Worm (Caenorhabditis elegans): ENCODE data around the gene F32A5.4.

F32A5.4 gene

ce11 chrII:7211280-7211679 is 17.7 kb upstream of the F32A5.4 start, which contains the start of gene E04F6.8:
Gene E04F6.8, minus strand, starts transcription at chrII:7211380.
- no peak for TF ChIP-seq snpc-4 (tag; optimal IDR thresholded peaks at IDR 0.05)
- no peak for TF ChIP-seq nhr-76 (tag; optimal IDR thresholded peaks at IDR 0.05)

DNA sequence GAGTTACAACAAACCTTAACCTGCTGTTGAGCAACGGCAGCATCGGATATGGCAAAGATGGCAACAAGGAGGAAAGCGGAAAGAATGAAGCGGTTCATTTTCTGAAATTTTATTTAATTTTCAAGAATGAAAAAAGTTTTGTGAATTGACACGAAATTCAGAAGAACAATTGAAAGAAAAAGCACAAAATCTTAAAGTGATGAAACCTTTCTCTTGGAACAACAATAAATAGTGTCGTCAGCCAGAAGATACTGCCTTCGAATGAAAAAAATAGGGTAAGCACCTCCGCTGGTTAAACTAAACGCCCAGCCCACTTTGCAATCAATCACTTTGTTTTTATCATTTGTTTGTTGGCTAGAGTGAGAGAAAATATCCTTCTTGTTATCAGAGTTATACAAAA is 16.9 kb upstream of the F32A5.4 start, which contains the start of gene E04F6.9:
Gene E04F6.9, minus strand, starts transcription at position 101 of the 400 bp plus-strand sequence.
- TF ChIP-seq lin-32 (GFP tag; optimal IDR thresholded peaks at IDR 0.05) (no peak), mep-1 (tag; optimal IDR thresholded peaks at IDR 0.05) (no peak), ham-2 (GFP tag; optimal IDR thresholded peaks at IDR 0.05) (no peak), mls-2 (tag; optimal IDR thresholded peaks at IDR 0.05) (no peak), sptf-1 (tag; optimal IDR thresholded peaks at IDR 0.05) (no peak), mab-5 (tag; optimal IDR thresholded peaks at IDR 0.05) (no peak)

- TF ChIP-seq ztf-11 (tag; optimal IDR thresholded peaks at IDR 0.05) (no peak), ceh-43 (GFP tag; optimal IDR thresholded peaks at IDR 0.05) (no peak), sptf-1 (tag; optimal IDR thresholded peaks at IDR 0.05) (no peak), nhr-12 (tag; optimal IDR thresholded peaks at IDR 0.05) (no peak), cnd-1 (tag; optimal IDR thresholded peaks at IDR 0.05) (no peak)
These were observed 11.9 kb upstream of the F32A5.4 start, which contains the start of gene E04F6.10 for ce11 chrII:7217047-7217446. Gene E04F6.10, minus strand, starts transcription at chrII:7217147.

ce11 chrII:7224074-7224473 is 4.9 kb upstream of the F32A5.4 start:
- no peak for TF ChIP-seq nhr-28 (tag; optimal IDR thresholded peaks at IDR 0.05)
- TF ChIP-seq nhr-76 (tag; optimal IDR thresholded peaks at IDR 0.05) = no peak

- TF ChIP-seq nhr-2 (tag; optimal IDR thresholded peaks at IDR 0.05) (no peak), pha-4 (tag; optimal IDR thresholded peaks at IDR 0.05) (no peak), flh-1 (GFP tag; optimal IDR thresholded peaks at IDR 0.05) (no peak), ztf-11 (tag; optimal IDR thresholded peaks at IDR 0.05) (no peak), nhr-28 (tag; optimal IDR thresholded peaks at IDR 0.05) (no peak), ceh-83 (GFP tag; optimal IDR thresholded peaks at IDR 0.05) (no peak), sem-2 (GFP tag; optimal IDR thresholded peaks at IDR 0.05) (no peak), mep-1 (tag; optimal IDR thresholded peaks at IDR 0.05) (no peak), nhr-76 (tag; optimal IDR thresholded peaks at IDR 0.05) (no peak), drap-1 (GFP tag; optimal IDR thresholded peaks at IDR 0.05) (no peak), blmp-1 (tag; optimal IDR thresholded peaks at IDR 0.05) (no peak), unc-39 (tag; optimal IDR thresholded peaks at IDR 0.05) (no peak)
These were observed 3.0 kb upstream of the F32A5.4 start, which contains the start of gene clh-3 for ce11 chrII:7225864-7226522. Gene clh-3, minus strand, starts transcription at chrII:7225914.

ce11 chrII:7230684-7231083 is 1.7 kb downstream of the F32A5.4 start:
- TF ChIP-seq tbx-8 (GFP tag; optimal IDR thresholded peaks at IDR 0.05) (no peak), drap-1 (GFP tag; optimal IDR thresholded peaks at IDR 0.05) (no peak), blmp-1 (tag; optimal IDR thresholded peaks at IDR 0.05) (no peak), nhr-2 (tag; optimal IDR thresholded peaks at IDR 0.05) (no peak), snpc-4 (tag; optimal IDR thresholded peaks at IDR 0.05) (no peak), ceh-83 (GFP tag; optimal IDR thresholded peaks at IDR 0.05) (no peak), sptf-1 (tag; optimal IDR thresholded peaks at IDR 0.05) (no peak), flh-1 (GFP tag; optimal IDR thresholded peaks at IDR 0.05) (no peak), unc-62 (GFP tag; optimal IDR thresholded peaks at IDR 0.05) (no peak), lsy-2 (tag; optimal IDR thresholded peaks at IDR 0.05) (no peak), lin-32 (GFP tag; optimal IDR thresholded peaks at IDR 0.05) (no peak), ztf-11 (tag; optimal IDR thresholded peaks at IDR 0.05) (no peak), nhr-237 (tag; optimal IDR thresholded peaks at IDR 0.05) (no peak), ces-1 (GFP tag; optimal IDR thresholded peaks at IDR 0.05) (no peak), mep-1 (tag; optimal IDR thresholded peaks at IDR 0.05) (no peak), mls-2 (tag; optimal IDR thresholded peaks at IDR 0.05) (no peak), ham-2 (GFP tag; optimal IDR thresholded peaks at IDR 0.05) (no peak)

ce11 chrII:7231951-7232350 is 3.0 kb downstream of the F32A5.4 start:
- TF ChIP-seq ceh-39 (tag; optimal IDR thresholded peaks at IDR 0.05) (no peak), nhr-2 (tag; optimal IDR thresholded peaks at IDR 0.05) (no peak)

All from whole organism, mixed stage, embryonic.